Worm (Caenorhabditis elegans): ENCODE measurements around the gene mlc-1.

DNA sequence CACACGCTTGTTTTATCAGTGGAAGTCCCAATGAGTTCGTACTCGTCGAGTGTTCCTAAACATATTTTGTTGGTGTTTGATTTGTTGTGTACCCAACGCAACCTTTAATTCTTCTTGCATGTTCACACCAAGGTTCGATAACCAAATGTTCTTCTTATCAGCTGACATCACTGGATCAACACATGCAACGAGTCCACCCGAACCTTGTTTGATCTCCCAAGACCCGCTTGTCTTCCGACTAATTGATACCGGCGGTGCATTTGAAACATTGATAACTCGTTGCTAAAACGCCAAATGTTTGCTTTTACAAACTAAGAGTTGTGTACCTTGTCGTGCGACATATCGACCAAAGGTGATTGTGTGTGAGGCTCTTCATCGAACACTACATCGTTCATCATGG, 12.7 kb downstream of the mlc-1 start:
- TF ChIP-seq T22C8.4 (GFP tag; IDR thresholded peaks at IDR 0.05), result no peak
- TF ChIP-seq tab-1 (GFP tag; IDR thresholded peaks at IDR 0.05), result no peak
- no peak for TF ChIP-seq ref-1 (GFP tag; conservative IDR thresholded peaks at IDR 0.05)

All from whole organism, midembryonic.